Fruit fly (Drosophila melanogaster): Measurements from ENCODE around the gene hng3.

Gene hng3

dm6 chr3L:784111-784960 is 29.0 kb upstream of the hng3 start (continued):
- TF ChIP-seq trh (GFP tag; optimal IDR thresholded peaks at IDR 0.05) (no peak), CG11696 (GFP tag; IDR thresholded peaks at IDR 0.05) (no peak), CG9609 (GFP tag; optimal IDR thresholded peaks at IDR 0.05) (peak; percentile 73), CG18764 (GFP tag; optimal IDR thresholded peaks at IDR 0.05) (peak; percentile 22), CG10565 (GFP tag; optimal IDR thresholded peaks at IDR 0.05) (no peak), gt (GFP tag; IDR thresholded peaks at IDR 0.05) (no peak), CG17802 (tag; optimal IDR thresholded peaks at IDR 0.05) (no peak), tx (GFP tag; optimal IDR thresholded peaks at IDR 0.05) (peak; percentile 53), CG16779 (GFP tag; IDR thresholded peaks at IDR 0.05) (no peak), sens-2 (GFP tag; IDR thresholded peaks at IDR 0.05) (peak; percentile 43; the same call in 1 of the 2 replicates), wdn (GFP tag; IDR thresholded peaks at IDR 0.05) (peak; percentile 70), bab2 (GFP tag; optimal IDR thresholded peaks at IDR 0.05) (peak; percentile 70), insv (GFP tag; optimal IDR thresholded peaks at IDR 0.05) (no peak), CG4730 (GFP tag; IDR thresholded peaks at IDR 0.05) (peak; percentile 42), pfk (GFP tag; optimal IDR thresholded peaks at IDR 0.05) (no peak), CG2129 (GFP tag; IDR thresholded peaks at IDR 0.05; ENCODE audit: partially characterized antibody) (no peak), CG10321 (GFP tag; IDR thresholded peaks at IDR 0.05) (no peak), z (GFP tag; IDR thresholded peaks at IDR 0.05) (peak; percentile 33; the same call in 1 of the 3 replicates), da (GFP tag; optimal IDR thresholded peaks at IDR 0.05) (peak; percentile 1), D (optimal IDR thresholded peaks at IDR 0.05) (no peak), D (GFP tag; optimal IDR thresholded peaks at IDR 0.05) (no peak), CG4617 (GFP tag; optimal IDR thresholded peaks at IDR 0.05; ENCODE audit: borderline replicate concordance) (peak; percentile 11), CG10267 (tag; optimal IDR thresholded peaks at IDR 0.05) (peak; percentile 22), ci (GFP tag; IDR thresholded peaks at IDR 0.05) (peak; percentile 78; the same call in 2 of the 3 replicates), CoRest (tag; optimal IDR thresholded peaks at IDR 0.05) (peak; percentile 71), bbx (GFP tag; IDR thresholded peaks at IDR 0.05; ENCODE audit: partially characterized antibody) (no peak), Ada2b (GFP tag; IDR thresholded peaks at IDR 0.05) (peak; percentile 73), pzg (GFP tag; optimal IDR thresholded peaks at IDR 0.05) (no peak), CG31224 (GFP tag; IDR thresholded peaks at IDR 0.05) (no peak), sima (GFP tag; optimal IDR thresholded peaks at IDR 0.05) (peak; percentile 31), CG1233 (GFP tag; optimal IDR thresholded peaks at IDR 0.05) (peak; percentile 51), CG10274 (GFP tag; optimal IDR thresholded peaks at IDR 0.05) (peak; percentile 58), Pdp1 (GFP tag; optimal IDR thresholded peaks at IDR 0.05) (peak; percentile 63 to 65), fu2 (GFP tag; optimal IDR thresholded peaks at IDR 0.05) (peak; percentile 61), crp (GFP tag; optimal IDR thresholded peaks at IDR 0.05) (no peak), Hand (GFP tag; optimal IDR thresholded peaks at IDR 0.05) (peak; percentile 33), Ets97D (GFP tag; optimal IDR thresholded peaks at IDR 0.05) (no peak), CG1024 (GFP tag; IDR thresholded peaks at IDR 0.05) (peak; percentile 56; the same call in 1 of the 2 replicates), CG10366 (GFP tag; IDR thresholded peaks at IDR 0.05) (peak; percentile 73), inv (GFP tag; IDR thresholded peaks at IDR 0.05; ENCODE audit: partially characterized antibody) (no peak), gem (tag; optimal IDR thresholded peaks at IDR 0.05) (peak; percentile 73), dm (GFP tag; optimal IDR thresholded peaks at IDR 0.05) (peak; percentile 52), psq (GFP tag; optimal IDR thresholded peaks at IDR 0.05) (no peak), CG18599 (GFP tag; optimal IDR thresholded peaks at IDR 0.05) (peak; percentile 62), CG2202 (tag; optimal IDR thresholded peaks at IDR 0.05) (no peak), Usf (GFP tag; optimal IDR thresholded peaks at IDR 0.05) (no peak), eve (GFP tag; optimal IDR thresholded peaks at IDR 0.05) (peak in 1 of 2 experiments; percentile 32), CG1602 (GFP tag; optimal IDR thresholded peaks at IDR 0.05) (peak; percentile 43), CG6765 (GFP tag; optimal IDR thresholded peaks at IDR 0.05) (no peak)

Measured in whole organism, embryonic.